Worm (Caenorhabditis elegans) whole organism, early embryonic: ENCODE measurements around the gene F23B12.7.

Source experiments
- B0310.2 ChIP-seq: sonication (generic microtip); optimal IDR thresholded peaks from 2 replicates; lab custom pipeline; 2016; ENCODE audit warnings: mild to moderate bottlenecking, missing genetic modification characterization, missing compliant biosample characterization
- F13C5.2 ChIP-seq: sonication (generic microtip); optimal IDR thresholded peaks from 2 replicates; lab custom pipeline; 2017; ENCODE audit warnings: mild to moderate bottlenecking, missing genetic modification characterization, inconsistent platforms, missing compliant biosample characterization
- aly-1 ChIP-seq: sonication (generic microtip); optimal IDR thresholded peaks from 2 replicates; lab custom pipeline; 2016; ENCODE audit warnings: missing genetic modification characterization, missing compliant biosample characterization
- ama-1 ChIP-seq: fragments of 150-350 bp; optimal IDR thresholded peaks from 2 replicates; lab custom pipeline; 2014
- ceh-13 ChIP-seq: fragments of 200-800 bp; sonication (Bioruptor generic); optimal IDR thresholded peaks from 2 replicates; lab custom pipeline; 2018; ENCODE audit warnings: mild to moderate bottlenecking, missing genetic modification characterization, missing compliant biosample characterization
- ceh-36 ChIP-seq: sonication (generic microtip); optimal IDR thresholded peaks from 2 replicates; lab custom pipeline; 2016; ENCODE audit warnings: missing genetic modification characterization, inconsistent platforms, missing compliant biosample characterization
- ets-7 ChIP-seq: sonication (generic microtip); optimal IDR thresholded peaks from 2 replicates; lab custom pipeline; 2016; ENCODE audit warnings: missing genotype, missing genetic modification characterization, missing compliant biosample characterization
- flt-1 ChIP-seq: fragments of 200-800 bp; sonication (Bioruptor generic); IDR thresholded peaks from 2 replicates; pipeline ENCODE4 v1.3.6; 2022; ENCODE audit warnings: missing genetic modification characterization, missing compliant biosample characterization
- hmbx-1 ChIP-seq: sonication (generic microtip); optimal IDR thresholded peaks from 2 replicates; lab custom pipeline; 2016; ENCODE audit warnings: mild to moderate bottlenecking, missing genetic modification characterization, missing compliant biosample characterization
- hmg-4 ChIP-seq: fragments of 200-800 bp; sonication (Bioruptor generic); optimal IDR thresholded peaks from 2 replicates; lab custom pipeline; 2018; ENCODE audit warnings: mild to moderate bottlenecking, missing genetic modification characterization, missing compliant biosample characterization
- hnd-1 ChIP-seq: sonication (generic microtip); optimal IDR thresholded peaks from 2 replicates; lab custom pipeline; 2016; ENCODE audit warnings: missing genetic modification characterization, missing compliant biosample characterization
- pes-1 ChIP-seq: fragments of 200-800 bp; sonication (Bioruptor generic); IDR thresholded peaks from 2 replicates; pipeline ENCODE4 v1.3.6; 2022; ENCODE audit warnings: missing genetic modification reagents, missing genetic modification characterization, missing compliant biosample characterization
- scrt-1 ChIP-seq: fragments of 200-800 bp; sonication (Bioruptor generic); IDR thresholded peaks from 2 replicates; pipeline ENCODE4 v1.3.6; 2022; ENCODE audit warnings: missing genetic modification characterization, missing compliant biosample characterization
- sea-1 ChIP-seq: fragments of 200-800 bp; sonication (Bioruptor generic); conservative IDR thresholded peaks from 2 replicates; pipeline ENCODE4 v1.3.6; 2022; ENCODE audit warnings: missing genetic modification characterization, missing compliant biosample characterization
- tbx-11 ChIP-seq: fragments of 200-800 bp; sonication (Bioruptor generic); IDR thresholded peaks from 2 replicates; pipeline ENCODE4 v1.3.6; 2022; ENCODE audit warnings: missing genetic modification characterization, missing compliant biosample characterization
- tbx-37 ChIP-seq: fragments of 200-800 bp; sonication (Bioruptor generic); conservative IDR thresholded peaks from 2 replicates; pipeline ENCODE4 v1.3.6; 2022; ENCODE audit warnings: missing genetic modification reagents, missing genetic modification characterization, missing compliant biosample characterization
- tra-4 ChIP-seq: sonication (generic microtip); optimal IDR thresholded peaks from 2 replicates; lab custom pipeline; 2017; ENCODE audit warnings: missing genetic modification characterization, missing compliant biosample characterization

Gene F23B12.7

DNA sequence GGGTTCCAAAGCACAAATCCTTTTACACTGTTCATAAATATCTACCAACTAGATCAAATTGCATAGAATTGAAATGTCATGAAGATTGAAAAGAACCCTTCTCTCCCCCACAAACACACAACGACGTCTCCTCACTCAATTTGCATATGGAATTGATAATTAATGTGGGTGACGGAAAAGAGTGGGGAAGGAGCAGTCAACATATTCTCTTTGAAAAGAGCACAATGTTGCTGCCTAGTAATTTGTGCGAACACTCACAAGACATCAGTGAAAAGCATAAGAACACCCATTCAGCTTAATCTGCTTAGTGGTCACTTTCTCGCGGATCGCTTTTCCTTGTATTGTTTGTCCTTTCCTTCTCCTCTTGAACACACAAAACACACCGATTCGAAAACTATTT is 46.9 kb downstream of the F23B12.7 start:
- TF ChIP-seq hmbx-1 (tag; lab: Kevin White, UChicago) (no peak), tra-4 (tag; lab: Kevin White, UChicago) (no peak), ama-1 (lab: Kevin White, UChicago) (no peak), sea-1 (no peak), hnd-1 (tag; lab: Kevin White, UChicago) (no peak), B0310.2 (tag; lab: Kevin White, UChicago) (no peak), tbx-37 (GFP tag; lab: Robert Waterston, UW) (no peak), flt-1 (GFP tag; lab: Robert Waterston, UW) (no peak), tbx-11 (GFP tag; lab: Robert Waterston, UW) (no peak), pes-1 (GFP tag; lab: Robert Waterston, UW) (no peak), scrt-1 (GFP tag; lab: Robert Waterston, UW) (no peak), ets-7 (no peak), ceh-36 (tag; lab: Kevin White, UChicago) (no peak)

DNA sequence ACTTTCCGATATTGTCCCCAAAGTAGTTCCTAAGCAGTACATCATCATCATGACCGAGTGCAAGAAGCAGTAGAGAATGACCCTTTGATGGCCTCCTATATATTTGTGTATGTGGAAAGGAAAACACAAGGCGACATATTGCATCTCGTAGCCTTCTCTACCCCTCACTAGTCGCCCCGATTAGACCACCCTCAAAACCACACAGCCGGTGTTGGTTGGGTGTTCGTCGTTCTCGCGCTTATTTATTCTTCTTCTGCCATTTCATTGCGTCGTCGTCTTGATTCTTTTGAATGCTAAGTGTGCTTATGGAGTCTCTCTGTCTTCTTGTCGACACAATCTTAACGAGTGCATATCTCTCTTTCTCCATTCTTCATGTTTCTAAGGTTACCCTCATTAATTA is 48.7 kb downstream of the F23B12.7 start:
- peak; percentile 80 for TF ChIP-seq hmg-4 (GFP tag; lab: Kevin White, UChicago)
- TF ChIP-seq ama-1 (lab: Kevin White, UChicago) = no peak
- TF ChIP-seq ets-7 = no peak
- peak; percentile 40; the same call in 1 of the 2 replicates for TF ChIP-seq flt-1 (GFP tag; lab: Robert Waterston, UW)
- TF ChIP-seq ceh-13 (GFP tag; lab: Kevin White, UChicago) = no peak
- peak; percentile 13 for TF ChIP-seq F13C5.2 (tag; lab: Kevin White, UChicago)
- no peak for TF ChIP-seq hnd-1 (tag; lab: Kevin White, UChicago)

DNA sequence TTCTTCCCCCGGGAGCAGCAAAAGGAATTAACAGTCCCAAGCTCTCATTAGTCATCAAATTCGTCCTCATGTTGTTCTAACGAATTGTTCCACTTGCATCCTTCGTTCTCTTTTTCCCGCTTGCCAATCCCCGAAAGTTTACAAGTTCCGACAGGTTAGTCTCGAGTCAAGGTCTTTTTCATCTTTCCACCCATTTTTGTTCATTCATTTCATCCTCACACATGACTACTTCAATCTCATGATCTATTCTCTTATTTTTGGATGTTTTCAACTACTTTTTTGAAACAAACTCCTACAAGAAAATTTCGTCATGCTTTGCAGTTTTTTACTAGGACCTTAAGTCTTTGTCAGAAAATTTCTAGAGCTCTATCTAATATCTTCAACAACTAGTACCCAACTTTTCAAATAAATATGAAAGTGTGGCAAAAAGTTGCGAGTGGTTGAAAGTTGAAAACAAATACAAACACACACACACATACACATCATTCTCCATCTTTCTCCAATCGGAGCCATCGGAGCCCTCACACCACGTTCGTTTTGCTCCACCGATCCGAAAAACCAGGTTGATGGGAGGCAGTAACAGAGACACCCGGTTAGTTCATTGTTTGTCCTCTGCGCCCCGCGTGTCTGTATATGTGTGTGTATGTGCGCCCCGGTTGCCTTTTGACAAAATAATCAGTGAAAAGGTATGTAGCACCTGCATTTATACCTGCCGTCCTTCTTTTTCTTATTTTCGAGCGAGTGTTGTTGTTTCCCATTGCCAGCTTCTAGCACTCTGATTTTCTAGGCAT is 49.8 kb downstream of the F23B12.7 start:
- no peak for TF ChIP-seq flt-1 (GFP tag; lab: Robert Waterston, UW)
- no peak for TF ChIP-seq scrt-1 (GFP tag; lab: Robert Waterston, UW)
- TF ChIP-seq ceh-13 (GFP tag; lab: Kevin White, UChicago) = no peak
- TF ChIP-seq pes-1 (GFP tag; lab: Robert Waterston, UW) = no peak
- no peak for TF ChIP-seq ama-1 (lab: Kevin White, UChicago)
- no peak for TF ChIP-seq B0310.2 (tag; lab: Kevin White, UChicago)
- no peak for TF ChIP-seq ets-7
- no peak for TF ChIP-seq F13C5.2 (tag; lab: Kevin White, UChicago)
- TF ChIP-seq ceh-36 (tag; lab: Kevin White, UChicago) = no peak

DNA sequence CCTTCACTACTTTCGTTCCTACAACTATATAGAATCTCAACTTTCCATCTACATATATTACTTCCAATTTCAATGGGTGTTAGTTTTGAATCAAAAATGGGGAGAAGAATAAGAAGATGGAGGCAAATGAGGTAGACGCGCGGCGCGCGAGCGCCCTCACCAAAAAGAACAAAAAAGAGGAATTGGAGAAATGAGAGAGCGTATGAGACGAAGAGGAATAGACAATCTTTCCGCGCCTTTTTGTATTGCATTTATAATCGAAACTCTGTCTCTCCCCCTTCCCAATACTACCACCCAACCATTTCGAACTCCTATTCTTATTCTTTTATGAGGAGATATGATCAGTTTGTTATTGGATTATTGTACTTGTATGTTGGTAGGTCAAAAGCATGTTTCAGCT is 51.1 kb downstream of the F23B12.7 start:
- TF ChIP-seq flt-1 (GFP tag; lab: Robert Waterston, UW) = no peak
- TF ChIP-seq scrt-1 (GFP tag; lab: Robert Waterston, UW) = no peak
- TF ChIP-seq tra-4 (tag; lab: Kevin White, UChicago) = no peak
- no peak for TF ChIP-seq ceh-13 (GFP tag; lab: Kevin White, UChicago)
- TF ChIP-seq ceh-36 (tag; lab: Kevin White, UChicago) = no peak
- TF ChIP-seq ama-1 (lab: Kevin White, UChicago) = no peak
- TF ChIP-seq hnd-1 (tag; lab: Kevin White, UChicago) = no peak
- no peak for TF ChIP-seq tbx-37 (GFP tag; lab: Robert Waterston, UW)
- TF ChIP-seq ets-7 = no peak
- no peak for TF ChIP-seq aly-1 (tag; lab: Kevin White, UChicago)
- no peak for TF ChIP-seq pes-1 (GFP tag; lab: Robert Waterston, UW)

DNA sequence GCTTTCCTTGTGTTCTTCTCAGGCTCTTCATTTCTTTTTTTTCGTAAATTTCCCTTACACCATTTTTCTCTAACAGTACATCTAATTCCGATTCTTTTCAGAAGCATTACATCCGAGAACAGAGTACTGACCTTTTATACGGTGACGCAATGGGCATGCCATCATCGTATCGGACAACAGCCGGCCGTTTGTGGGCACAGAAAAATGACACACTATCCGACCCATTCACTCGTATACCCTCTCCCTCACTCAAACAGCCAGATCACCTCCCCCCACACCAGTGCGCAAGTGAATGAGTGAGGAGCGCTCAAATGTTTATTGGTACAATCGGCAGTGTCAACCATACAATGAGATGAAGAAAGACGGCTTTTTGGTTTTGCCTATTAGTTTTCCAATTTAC is 51.6 kb downstream of the F23B12.7 start, which contains the start of gene R02D5.24:
Gene R02D5.24, plus strand, starts transcription at position 205 of the 400 bp plus-strand sequence.
- TF ChIP-seq hmg-4 (GFP tag; lab: Kevin White, UChicago) (peak; percentile 70), ama-1 (lab: Kevin White, UChicago) (no peak), sea-1 (no peak), pes-1 (GFP tag; lab: Robert Waterston, UW) (no peak), flt-1 (GFP tag; lab: Robert Waterston, UW) (peak; percentile 28; the same call in 1 of the 2 replicates), F13C5.2 (tag; lab: Kevin White, UChicago) (no peak), ceh-13 (GFP tag; lab: Kevin White, UChicago) (no peak), aly-1 (tag; lab: Kevin White, UChicago) (no peak), tbx-11 (GFP tag; lab: Robert Waterston, UW) (no peak), hnd-1 (tag; lab: Kevin White, UChicago) (no peak), ets-7 (no peak), B0310.2 (tag; lab: Kevin White, UChicago) (peak; percentile 1), tra-4 (tag; lab: Kevin White, UChicago) (no peak)
